Fruit fly (Drosophila melanogaster): Measurements from ENCODE around the gene CG46515.
"Not testable (repeated sequence)": the region's sequence is repeated elsewhere in the genome, so short reads cannot be mapped to it uniquely, and the experiment has no call there.

- TF ChIP-seq CG10669 (GFP tag; optimal IDR thresholded peaks at IDR 0.05); lz (GFP tag; optimal IDR thresholded peaks at IDR 0.05); acj6 (GFP tag; optimal IDR thresholded peaks at IDR 0.05); Hr39 (GFP tag; optimal IDR thresholded peaks at IDR 0.05); CG16779 (tag; optimal IDR thresholded peaks at IDR 0.05); Blimp-1 (GFP tag; optimal IDR thresholded peaks at IDR 0.05); svp (GFP tag); CG1621 (tag; optimal IDR thresholded peaks at IDR 0.05); Smox (GFP tag; optimal IDR thresholded peaks at IDR 0.05); topi (GFP tag; optimal IDR thresholded peaks at IDR 0.05): not testable (repeated sequence)
These were observed 34.6 kb upstream of the CG46515 start, which contains the start of gene CG46508 for dm6 chrX:22167355-22167754.

Measured in whole organism, prepupa.